Fruit fly (Drosophila melanogaster): Measurements from ENCODE around the gene CG15531.
A peak's percentile ranks its signal among the peaks of the same experiment; 100 is the strongest.

CG15531 gene

dm6 chr3R:30193826-30194225, 2.2 kb downstream of the CG15531 start (continued):
- no peak for TF ChIP-seq maf-S (GFP tag; optimal IDR thresholded peaks at IDR 0.05)
- peak; percentile 31 for TF ChIP-seq lab (GFP tag; optimal IDR thresholded peaks at IDR 0.05)
- peak; percentile 20; the same call in 1 of the 2 replicates for TF ChIP-seq CG5953 (GFP tag; IDR thresholded peaks at IDR 0.05)
- no peak for TF ChIP-seq Hey (tag; optimal IDR thresholded peaks at IDR 0.05)
- TF ChIP-seq Chrac-16 (GFP tag; optimal IDR thresholded peaks at IDR 0.05), result no peak
- TF ChIP-seq CG10209 (GFP tag; optimal IDR thresholded peaks at IDR 0.05), result peak; percentile 0
- no peak for TF ChIP-seq CG14667 (GFP tag; IDR thresholded peaks at IDR 0.05)
- TF ChIP-seq CG32767 (GFP tag; IDR thresholded peaks at IDR 0.05), result peak; percentile 13; the same call in 1 of the 2 replicates
- no peak for TF ChIP-seq CG8290 (GFP tag; optimal IDR thresholded peaks at IDR 0.05)
- TF ChIP-seq CG8290 (tag; optimal IDR thresholded peaks at IDR 0.05), result peak in 1 of 2 experiments; percentile 50
- peak; percentile 15 for TF ChIP-seq HHEX (GFP tag; optimal IDR thresholded peaks at IDR 0.05)
- peak; percentile 6 for TF ChIP-seq caup (GFP tag; optimal IDR thresholded peaks at IDR 0.05; ENCODE audit: severe bottlenecking)
- no peak for TF ChIP-seq Nf-YA (GFP tag; IDR thresholded peaks at IDR 0.05)
- no peak for TF ChIP-seq Hr78 (GFP tag; optimal IDR thresholded peaks at IDR 0.05)
- peak; percentile 15 for TF ChIP-seq CG12769 (tag; optimal IDR thresholded peaks at IDR 0.05)
- peak; percentile 22; the same call in 1 of the 2 replicates for TF ChIP-seq CG14014 (GFP tag; IDR thresholded peaks at IDR 0.05)
- no peak for TF ChIP-seq Atf-2 (GFP tag; optimal IDR thresholded peaks at IDR 0.05)

dm6 chr3R:30191462-30191874, 4.6 kb downstream of the CG15531 start:
- TF ChIP-seq dysf (GFP tag; IDR thresholded peaks at IDR 0.05) (peak; percentile 70), ap (GFP tag; IDR thresholded peaks at IDR 0.05) (no peak), CG18476 (GFP tag; optimal IDR thresholded peaks at IDR 0.05) (no peak), vnd (GFP tag; IDR thresholded peaks at IDR 0.05; ENCODE audit: partially characterized antibody) (no peak), Ssrp (tag; optimal IDR thresholded peaks at IDR 0.05) (peak; percentile 48), HLH4C (GFP tag; IDR thresholded peaks at IDR 0.05; ENCODE audit: partially characterized antibody) (no peak), Tbp (GFP tag; optimal IDR thresholded peaks at IDR 0.05) (no peak), CG10462 (GFP tag; optimal IDR thresholded peaks at IDR 0.05) (peak; percentile 12), CHES-1-like (GFP tag; optimal IDR thresholded peaks at IDR 0.05) (peak; percentile 19), CG4730 (GFP tag; IDR thresholded peaks at IDR 0.05) (no peak), CG11504 (tag; optimal IDR thresholded peaks at IDR 0.05) (peak; percentile 54), Xrp1 (GFP tag; IDR thresholded peaks at IDR 0.05) (no peak), shn (GFP tag; optimal IDR thresholded peaks at IDR 0.05) (peak; percentile 66), Hr3 (GFP tag; optimal IDR thresholded peaks at IDR 0.05) (peak; percentile 32), CG1832 (GFP tag; optimal IDR thresholded peaks at IDR 0.05) (no peak), CG17568 (GFP tag; optimal IDR thresholded peaks at IDR 0.05) (no peak), CG6683 (GFP tag; optimal IDR thresholded peaks at IDR 0.05) (no peak), Dad (GFP tag; optimal IDR thresholded peaks at IDR 0.05) (no peak), HLH54F (GFP tag; optimal IDR thresholded peaks at IDR 0.05) (peak; percentile 50), fd96Cb (tag; optimal IDR thresholded peaks at IDR 0.05) (peak; percentile 16), CG34422 (GFP tag; IDR thresholded peaks at IDR 0.05) (no peak), Nf-YB (GFP tag; optimal IDR thresholded peaks at IDR 0.05) (no peak), hbn (GFP tag; IDR thresholded peaks at IDR 0.05; ENCODE audit: partially characterized antibody) (no peak), CoRest (tag; optimal IDR thresholded peaks at IDR 0.05) (peak; percentile 63), fd64A (GFP tag; optimal IDR thresholded peaks at IDR 0.05) (no peak), ci (GFP tag; IDR thresholded peaks at IDR 0.05) (no peak), CG10431 (GFP tag; optimal IDR thresholded peaks at IDR 0.05) (no peak), MESR4 (GFP tag; optimal IDR thresholded peaks at IDR 0.05) (no peak), CG15696 (tag; optimal IDR thresholded peaks at IDR 0.05) (no peak), grn (GFP tag; optimal IDR thresholded peaks at IDR 0.05) (no peak), dmrt11E (tag; optimal IDR thresholded peaks at IDR 0.05) (no peak), Aef1 (GFP tag; IDR thresholded peaks at IDR 0.05) (no peak), CG13894 (tag; optimal IDR thresholded peaks at IDR 0.05) (no peak), Pdp1 (GFP tag; optimal IDR thresholded peaks at IDR 0.05) (peak; percentile 45 to 65)

All from whole organism, embryonic.